Fruit fly (Drosophila melanogaster): ENCODE measurements around the gene cno.

The cno gene

DNA sequence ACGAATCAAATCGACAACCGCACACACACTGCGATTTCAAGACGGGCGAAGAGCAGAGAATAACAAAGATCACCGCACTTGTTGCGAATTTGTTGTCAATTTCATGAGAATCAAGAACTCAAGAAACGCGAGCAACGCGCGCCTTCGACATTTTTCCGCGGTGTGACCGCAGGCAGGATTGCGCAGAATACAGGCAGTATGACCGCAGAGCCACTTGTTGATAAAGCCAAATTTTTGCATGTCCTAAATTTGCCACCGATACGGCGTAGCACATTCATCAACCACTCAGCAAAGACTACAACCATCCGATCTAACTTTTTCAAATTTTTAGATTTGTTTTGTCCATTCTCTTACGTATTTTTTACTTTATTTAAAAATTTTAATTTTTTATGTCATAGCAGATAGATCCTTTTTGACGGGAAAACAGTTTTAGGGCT is at the start of gene cno:
cno (minus strand) TSS at position 179 of the 437 bp plus-strand sequence.
- TF ChIP-seq psq (optimal IDR thresholded peaks at IDR 0.05) (no peak), Myc (optimal IDR thresholded peaks at IDR 0.05) (no peak)

DNA sequence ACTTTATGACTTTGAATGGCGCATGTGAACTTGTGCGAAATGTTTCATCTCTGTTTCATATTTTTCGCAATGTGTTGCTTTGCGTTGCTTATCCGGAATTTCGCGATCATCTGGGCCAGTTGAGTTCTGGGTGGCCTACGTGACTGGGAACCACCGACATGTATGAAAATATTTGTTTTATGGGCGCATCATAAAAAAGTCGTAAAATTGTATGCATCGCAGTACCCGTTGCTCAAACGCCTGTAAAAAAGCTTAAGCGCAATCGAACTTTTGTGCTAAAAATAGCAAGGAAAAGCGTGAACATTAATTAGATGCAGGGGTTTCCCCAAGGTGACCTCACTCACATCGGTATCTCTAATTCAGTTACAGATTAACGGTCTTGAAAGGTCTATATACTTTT is 49.0 kb upstream of the cno start:
- TF ChIP-seq insv (optimal IDR thresholded peaks at IDR 0.05) = no peak
- TF ChIP-seq h (optimal IDR thresholded peaks at IDR 0.05) = no peak
- no peak for TF ChIP-seq psq (optimal IDR thresholded peaks at IDR 0.05)
- no peak for TF ChIP-seq Myc (optimal IDR thresholded peaks at IDR 0.05)
- TF ChIP-seq ttk (optimal IDR thresholded peaks at IDR 0.05) = no peak
- no peak for TF ChIP-seq Sin3A (optimal IDR thresholded peaks at IDR 0.05)

DNA sequence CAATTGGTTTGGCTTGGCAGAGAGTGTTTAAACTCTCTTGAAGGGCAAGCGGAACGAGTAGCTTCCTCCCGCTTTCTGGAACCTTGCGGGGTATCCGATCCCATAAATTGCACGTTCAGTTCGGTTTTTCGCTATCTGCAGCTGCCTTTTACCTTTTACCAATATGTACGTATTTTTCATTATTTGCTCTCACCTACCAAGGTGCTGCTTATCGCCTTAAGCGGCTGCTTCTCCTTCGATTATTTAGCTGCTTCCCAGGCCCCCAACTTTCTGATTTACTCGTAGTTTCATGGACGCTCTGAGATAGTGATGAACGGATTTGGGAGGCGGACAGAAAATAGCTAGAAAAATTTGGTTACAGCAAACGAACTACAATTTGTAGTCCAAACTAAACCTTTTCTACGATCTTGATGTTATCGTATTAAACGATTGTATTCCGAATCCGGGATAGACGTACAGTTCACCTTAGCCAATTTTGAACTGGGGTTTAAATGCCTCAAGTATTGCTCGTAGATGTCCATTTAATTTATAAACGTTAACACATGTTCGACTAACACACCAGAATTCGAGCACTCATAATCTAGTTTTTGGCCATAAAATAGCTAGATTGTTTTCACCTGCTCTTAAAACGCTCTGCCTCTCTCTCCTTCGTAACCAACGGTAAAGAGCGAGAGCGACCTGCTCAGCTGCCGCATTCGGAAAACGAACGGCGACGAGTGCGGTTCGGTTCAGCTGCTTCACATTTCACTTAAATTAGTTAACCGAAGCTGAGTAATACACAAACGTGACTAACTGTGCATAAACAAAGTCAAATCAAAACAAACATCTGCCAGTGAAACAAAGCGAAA is 47.2 kb upstream of the cno start:
- no peak for TF ChIP-seq h (optimal IDR thresholded peaks at IDR 0.05)
- TF ChIP-seq Myc (optimal IDR thresholded peaks at IDR 0.05) = no peak
- no peak for TF ChIP-seq insv (optimal IDR thresholded peaks at IDR 0.05)
- TF ChIP-seq psq (optimal IDR thresholded peaks at IDR 0.05) = no peak
- no peak for TF ChIP-seq ttk (optimal IDR thresholded peaks at IDR 0.05)
- TF ChIP-seq Sin3A (optimal IDR thresholded peaks at IDR 0.05) = no peak

DNA sequence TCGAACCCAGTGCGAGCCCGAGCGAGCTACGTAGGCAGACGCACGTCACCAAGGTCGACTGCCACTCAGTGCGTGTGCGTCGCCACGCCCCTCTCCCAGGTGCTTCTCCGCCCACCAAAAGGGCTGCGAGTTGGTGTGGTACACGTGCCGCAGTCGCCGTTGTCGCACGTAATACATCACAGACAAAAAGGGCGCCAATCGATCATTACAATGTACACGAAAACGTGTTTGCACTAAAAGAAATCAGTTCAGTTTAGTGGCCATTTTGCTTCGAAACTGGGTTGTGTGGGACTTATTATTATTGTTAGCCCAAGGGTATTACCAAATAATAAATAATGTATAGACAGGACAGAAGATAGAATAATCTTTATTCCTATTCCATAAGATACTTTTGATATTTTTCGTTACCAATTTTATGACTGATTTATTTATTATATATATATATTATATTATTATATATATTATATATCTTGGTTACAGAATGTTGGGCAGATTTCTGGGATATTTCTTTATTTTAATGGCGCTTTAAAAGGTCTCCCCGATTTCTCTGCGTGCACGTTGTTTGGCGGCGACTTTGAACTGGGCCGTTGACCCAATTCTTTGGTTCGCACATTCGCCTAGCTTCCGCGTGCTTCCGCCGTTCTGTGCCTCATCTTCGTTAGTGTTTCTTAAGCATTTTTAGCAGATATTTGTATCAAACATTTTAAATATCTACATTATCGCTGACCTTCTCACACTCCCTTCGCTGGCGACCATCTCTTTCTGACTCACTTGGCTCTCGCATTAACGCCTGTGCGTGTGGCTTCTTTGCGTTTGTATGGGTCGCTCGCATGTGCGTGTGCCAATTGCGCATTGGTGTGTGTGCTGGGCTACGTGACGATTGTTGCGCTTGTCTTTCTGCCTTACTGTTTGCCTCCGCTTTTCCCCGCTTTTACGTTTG is 46.3 kb upstream of the cno start:
- TF ChIP-seq Myc (optimal IDR thresholded peaks at IDR 0.05) (no peak), ttk (optimal IDR thresholded peaks at IDR 0.05) (no peak), h (optimal IDR thresholded peaks at IDR 0.05) (no peak), psq (optimal IDR thresholded peaks at IDR 0.05) (no peak), insv (optimal IDR thresholded peaks at IDR 0.05) (no peak), Sin3A (optimal IDR thresholded peaks at IDR 0.05) (no peak)

DNA sequence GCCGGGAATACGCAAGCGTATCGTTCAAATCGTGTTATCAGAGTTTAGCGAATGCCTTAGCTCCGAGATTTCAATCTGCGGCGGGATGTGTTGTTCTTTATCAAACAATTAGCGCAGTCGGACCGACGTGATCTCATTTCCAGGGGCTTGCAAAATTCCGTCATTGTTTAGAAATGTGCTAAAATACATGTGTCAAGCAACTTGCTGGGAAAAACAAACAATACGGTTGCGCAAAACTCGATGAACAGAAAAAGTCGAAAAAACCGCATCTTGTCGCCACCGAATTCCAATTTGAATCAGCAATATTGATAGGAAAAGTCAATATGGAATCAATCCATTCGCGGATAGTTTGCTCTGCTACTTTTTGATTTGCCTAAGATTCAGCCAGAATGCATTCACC is 45.3 kb upstream of the cno start, which contains the start of gene Tim17a2:
Tim17a2 (minus strand) TSS at position 101 of the 400 bp plus-strand sequence.
- TF ChIP-seq ttk (optimal IDR thresholded peaks at IDR 0.05) = no peak
- TF ChIP-seq h (optimal IDR thresholded peaks at IDR 0.05) = no peak
- no peak for TF ChIP-seq insv (optimal IDR thresholded peaks at IDR 0.05)
- no peak for TF ChIP-seq Myc (optimal IDR thresholded peaks at IDR 0.05)

DNA sequence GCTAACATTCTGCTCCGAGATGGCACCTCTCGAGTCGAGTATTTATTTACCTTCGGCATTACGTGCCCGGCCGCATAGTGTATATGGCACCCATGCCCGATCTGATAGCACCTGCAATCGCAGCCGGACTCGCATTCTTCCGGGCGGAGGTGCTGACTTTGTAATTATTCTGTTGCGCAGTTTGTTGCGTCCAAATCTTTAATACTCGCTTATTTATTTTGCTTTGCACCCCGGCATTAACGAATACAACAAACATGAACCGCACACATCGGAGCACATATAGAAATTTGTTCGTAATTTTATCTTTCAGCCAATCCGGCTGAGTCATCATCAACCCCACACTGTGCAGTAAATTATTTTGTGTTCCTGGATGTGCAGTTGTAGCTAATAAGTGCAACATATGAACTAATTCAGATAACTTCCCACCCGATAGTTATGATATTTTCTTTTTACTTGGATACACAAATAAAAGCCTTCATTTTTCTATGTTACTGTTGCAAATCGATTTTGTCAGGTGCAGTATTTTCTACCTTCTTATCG is 44.8 kb upstream of the cno start:
- no peak for TF ChIP-seq Sin3A (optimal IDR thresholded peaks at IDR 0.05)
- TF ChIP-seq insv (optimal IDR thresholded peaks at IDR 0.05) = no peak
- TF ChIP-seq Myc (optimal IDR thresholded peaks at IDR 0.05) = no peak
- no peak for TF ChIP-seq h (optimal IDR thresholded peaks at IDR 0.05)
- no peak for TF ChIP-seq psq (optimal IDR thresholded peaks at IDR 0.05)
- TF ChIP-seq ttk (optimal IDR thresholded peaks at IDR 0.05) = no peak

DNA sequence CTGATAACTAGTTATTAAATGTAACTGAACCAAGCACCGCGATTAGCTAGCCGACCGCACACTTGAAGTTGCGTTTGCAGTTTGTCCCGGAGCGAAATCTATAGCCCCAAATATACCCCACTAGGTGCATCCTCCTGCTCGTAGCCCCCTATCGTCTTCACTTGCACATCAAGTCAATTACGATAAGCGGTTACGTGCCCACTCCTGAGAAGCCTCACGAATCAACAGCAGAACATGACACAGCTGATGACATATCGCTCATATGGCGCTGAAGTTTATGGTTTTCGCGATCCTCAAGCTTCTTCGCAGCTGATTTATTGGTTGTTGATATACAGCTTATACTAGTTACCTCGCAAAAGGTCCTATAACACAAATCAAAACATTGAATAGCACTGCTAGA is 44.0 kb upstream of the cno start:
- TF ChIP-seq Sin3A (optimal IDR thresholded peaks at IDR 0.05) = no peak
- TF ChIP-seq h (optimal IDR thresholded peaks at IDR 0.05) = no peak
- no peak for TF ChIP-seq psq (optimal IDR thresholded peaks at IDR 0.05)
- no peak for TF ChIP-seq Myc (optimal IDR thresholded peaks at IDR 0.05)
- no peak for TF ChIP-seq ttk (optimal IDR thresholded peaks at IDR 0.05)
- no peak for TF ChIP-seq insv (optimal IDR thresholded peaks at IDR 0.05)

DNA sequence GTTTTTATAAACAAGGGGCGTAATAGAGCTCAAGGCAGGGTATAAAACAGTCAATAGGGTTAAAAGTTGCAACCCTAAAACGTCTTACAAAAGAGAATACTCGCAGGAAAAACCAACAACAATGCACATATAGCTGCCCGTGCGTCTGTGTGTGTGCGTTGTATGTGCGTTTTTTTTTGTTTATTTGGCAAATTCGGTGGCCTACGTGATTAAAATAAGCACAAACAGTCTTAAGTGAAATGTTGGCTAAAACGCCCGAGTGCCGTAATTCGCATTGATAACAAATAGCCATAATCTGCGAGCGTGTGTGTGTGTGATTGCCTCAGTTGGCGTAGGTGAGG is 39.9 kb upstream of the cno start:
- TF ChIP-seq Myc (optimal IDR thresholded peaks at IDR 0.05) = no peak
- no peak for TF ChIP-seq ttk (optimal IDR thresholded peaks at IDR 0.05)
- no peak for TF ChIP-seq psq (optimal IDR thresholded peaks at IDR 0.05)
- TF ChIP-seq h (optimal IDR thresholded peaks at IDR 0.05) = no peak
- no peak for TF ChIP-seq Sin3A (optimal IDR thresholded peaks at IDR 0.05)
- no peak for TF ChIP-seq insv (optimal IDR thresholded peaks at IDR 0.05)

DNA sequence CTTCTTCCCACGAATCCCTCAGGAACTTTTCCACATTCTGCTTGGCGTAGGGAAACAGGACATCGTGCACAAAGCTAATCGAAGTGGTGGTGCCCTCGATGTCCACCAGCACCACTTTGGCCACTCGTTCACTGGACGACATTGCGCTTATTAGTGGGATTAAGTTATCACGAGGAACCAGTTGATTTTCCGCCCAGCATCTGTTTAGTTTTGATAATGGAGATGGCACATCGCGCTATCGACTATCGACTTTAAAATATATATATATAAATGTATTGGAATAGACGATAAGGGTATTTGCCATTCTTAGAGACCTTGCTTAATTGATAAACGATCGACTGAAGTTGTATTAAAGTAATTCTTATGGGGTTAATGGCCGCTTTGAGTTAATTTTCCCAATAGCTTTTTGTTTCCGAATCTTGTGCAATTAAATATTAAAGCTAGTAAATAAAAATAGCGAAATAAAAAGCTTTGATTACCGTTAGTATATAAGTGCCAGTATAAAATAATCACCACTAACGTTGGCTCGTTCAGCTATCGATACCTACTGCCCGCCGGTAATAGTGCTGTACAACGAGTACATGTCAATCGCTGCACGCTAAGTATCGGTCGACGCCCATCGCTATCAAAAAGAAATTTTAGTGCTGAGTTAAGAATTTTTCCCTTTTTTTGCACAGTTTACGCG is 39.3 kb upstream of the cno start, which contains the start of the genes Enoph and Hph:
Enoph (minus strand) TSS at position 220 of the 685 bp plus-strand sequence.
Hph (plus strand) TSS at position 576 of the 685 bp plus-strand sequence.
- no peak for TF ChIP-seq h (optimal IDR thresholded peaks at IDR 0.05)
- no peak for TF ChIP-seq Myc (optimal IDR thresholded peaks at IDR 0.05)
- TF ChIP-seq ttk (optimal IDR thresholded peaks at IDR 0.05) = no peak
- TF ChIP-seq psq (optimal IDR thresholded peaks at IDR 0.05) = no peak
- TF ChIP-seq insv (optimal IDR thresholded peaks at IDR 0.05) = no peak
- TF ChIP-seq Sin3A (optimal IDR thresholded peaks at IDR 0.05) = no peak

DNA sequence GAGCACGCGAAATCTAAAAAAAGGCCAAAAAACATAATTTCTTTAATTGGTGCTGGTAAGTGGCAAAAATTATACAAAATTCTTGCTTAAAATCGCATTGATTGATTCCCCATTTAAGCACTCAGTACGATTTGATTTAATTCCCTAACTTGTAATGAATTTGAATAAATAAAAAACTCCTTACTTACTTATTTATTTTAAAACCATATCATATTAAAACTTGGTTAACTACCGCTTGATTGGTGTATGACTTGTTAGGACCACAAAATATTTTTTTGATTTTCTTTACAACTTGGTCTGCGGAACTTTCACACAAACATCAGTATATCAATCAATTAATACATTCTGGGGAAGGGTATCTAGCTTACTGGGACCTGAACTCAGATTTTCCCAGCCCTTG is 35.6 kb upstream of the cno start, which contains the start of gene CG1113:
CG1113 (plus strand) TSS at position 301 of the 400 bp plus-strand sequence.
- TF ChIP-seq insv (optimal IDR thresholded peaks at IDR 0.05) (no peak), Sin3A (optimal IDR thresholded peaks at IDR 0.05) (no peak), Myc (optimal IDR thresholded peaks at IDR 0.05) (no peak), psq (optimal IDR thresholded peaks at IDR 0.05) (no peak), ttk (optimal IDR thresholded peaks at IDR 0.05) (no peak), h (optimal IDR thresholded peaks at IDR 0.05) (no peak)

DNA sequence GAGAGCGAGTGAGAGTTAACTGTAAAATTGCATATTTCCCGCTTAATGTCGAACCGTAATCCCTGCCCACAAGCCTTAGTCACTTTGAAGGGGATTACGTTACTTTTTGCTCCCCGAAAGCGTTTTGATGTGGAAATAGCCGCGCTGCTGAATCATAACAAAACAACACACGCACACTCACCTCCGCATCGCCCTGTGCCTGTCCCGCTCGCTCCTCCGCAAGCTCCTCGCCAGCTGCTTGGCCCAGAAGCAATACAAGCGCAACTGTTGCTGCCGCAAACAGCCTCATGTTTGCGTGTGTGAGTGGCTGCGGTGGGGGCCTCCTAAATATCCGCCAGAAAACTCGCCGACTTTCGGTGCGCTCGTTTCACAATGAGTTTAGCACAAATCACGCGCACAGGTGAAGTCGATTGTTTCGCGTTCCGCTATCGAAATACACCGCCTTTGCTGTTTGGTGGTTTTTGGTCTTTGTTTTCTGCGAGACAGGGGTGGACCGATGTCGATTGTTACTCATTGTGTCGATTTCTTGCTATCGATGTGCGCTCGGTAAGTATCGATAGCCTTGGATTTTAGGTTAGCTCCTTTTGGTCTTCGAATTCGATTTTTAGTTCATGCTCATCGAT is 34.1 kb upstream of the cno start, which contains the start of gene CtsF:
CtsF (minus strand) TSS at position 503 of the 623 bp plus-strand sequence.
- TF ChIP-seq Myc (optimal IDR thresholded peaks at IDR 0.05) (no peak), Sin3A (optimal IDR thresholded peaks at IDR 0.05) (no peak), insv (optimal IDR thresholded peaks at IDR 0.05) (no peak), ttk (optimal IDR thresholded peaks at IDR 0.05) (no peak), psq (optimal IDR thresholded peaks at IDR 0.05) (no peak), h (optimal IDR thresholded peaks at IDR 0.05) (no peak)
